Fruit fly (Drosophila melanogaster) whole organism, embryonic: ENCODE data around the gene Grasp65.

Source experiments
- CG10147 ChIP-seq: fragments of 200-800 bp; sonication (Bioruptor generic); optimal IDR thresholded peaks from 2 replicates; lab custom pipeline; 2019; ENCODE audit warnings: missing biosample characterization, mild to moderate bottlenecking, missing genetic modification characterization, moderate library complexity
- CG10209 ChIP-seq: fragments of 200-800 bp; sonication (Bioruptor generic); optimal IDR thresholded peaks from 3 replicates; lab custom pipeline; 2017; ENCODE audit warnings: missing biosample characterization, mild to moderate bottlenecking, missing genetic modification characterization, missing genetic modification reagents
- CG11723 ChIP-seq: fragments of 200-800 bp; sonication (Bioruptor generic); optimal IDR thresholded peaks from 2 replicates; lab custom pipeline; 2017; ENCODE audit warnings: missing biosample characterization, mild to moderate bottlenecking, missing genetic modification characterization
- CG14710 ChIP-seq: fragments of 200-800 bp; sonication (Bioruptor generic); optimal IDR thresholded peaks from 3 replicates; lab custom pipeline; 2019; ENCODE audit warnings: missing biosample characterization, mild to moderate bottlenecking, missing genetic modification characterization, moderate library complexity
- CG14965 ChIP-seq: fragments of 200-800 bp; sonication (Bioruptor generic); optimal IDR thresholded peaks from 2 replicates; lab custom pipeline; 2016; ENCODE audit warnings: missing biosample characterization, missing genetic modification characterization, borderline replicate concordance
- CG15269 ChIP-seq: fragments of 200-800 bp; sonication (Bioruptor generic); optimal IDR thresholded peaks from 2 replicates; lab custom pipeline; 2018; ENCODE audit warnings: missing biosample characterization, mild to moderate bottlenecking, missing genetic modification characterization, moderate library complexity
- CG15479 ChIP-seq: fragments of 200-800 bp; sonication (Bioruptor generic); optimal IDR thresholded peaks from 3 replicates; lab custom pipeline; 2019; ENCODE audit warnings: missing biosample characterization, mild to moderate bottlenecking, missing genetic modification characterization, moderate library complexity
- CG1602 ChIP-seq: fragments of 200-800 bp; sonication (Bioruptor generic); optimal IDR thresholded peaks from 3 replicates; lab custom pipeline; 2016; ENCODE audit warnings: missing biosample characterization, missing genetic modification characterization
- CG16815 ChIP-seq: fragments of 200-800 bp; sonication (Bioruptor generic); optimal IDR thresholded peaks from 3 replicates; lab custom pipeline; 2017; ENCODE audit warnings: missing biosample characterization, mild to moderate bottlenecking, missing genetic modification characterization
- CG18599 ChIP-seq: fragments of 200-800 bp; sonication (Bioruptor generic); optimal IDR thresholded peaks from 3 replicates; lab custom pipeline; 2017; ENCODE audit warnings: missing biosample characterization, missing genetic modification characterization, mild to moderate bottlenecking, moderate library complexity, missing genetic modification reagents
- CG3281 ChIP-seq: fragments of 200-800 bp; sonication (Bioruptor generic); optimal IDR thresholded peaks from 3 replicates; lab custom pipeline; 2017; ENCODE audit warnings: missing biosample characterization, mild to moderate bottlenecking, missing genetic modification characterization
- CG4707 ChIP-seq: fragments of 200-800 bp; sonication (Bioruptor generic); optimal IDR thresholded peaks from 2 replicates; lab custom pipeline; 2018; ENCODE audit warnings: missing biosample characterization, mild to moderate bottlenecking, missing genetic modification characterization, moderate library complexity
- CG9817 ChIP-seq: fragments of 200-800 bp; sonication (Bioruptor generic); optimal IDR thresholded peaks from 2 replicates; lab custom pipeline; 2018; ENCODE audit warnings: missing biosample characterization, mild to moderate bottlenecking, missing genetic modification characterization, moderate library complexity
- CTCF ChIP-seq: fragments of 200-800 bp; sonication (Bioruptor generic); optimal IDR thresholded peaks from 2 replicates; lab custom pipeline; 2017; ENCODE audit warnings: missing biosample characterization, mild to moderate bottlenecking, missing genetic modification characterization, moderate library complexity
- D19A ChIP-seq: fragments of 200-800 bp; optimal IDR thresholded peaks from 3 replicates; lab custom pipeline; 2019; ENCODE audit warnings: missing biosample characterization, mild to moderate bottlenecking, missing genetic modification characterization, moderate library complexity
- Dref ChIP-seq: fragments of 200-800 bp; sonication (Bioruptor generic); IDR thresholded peaks from 2 replicates; pipeline ENCODE4 v1.3.6; 2022; ENCODE audit warnings: missing biosample characterization, missing genetic modification characterization
- Fer1 ChIP-seq: fragments of 200-800 bp; sonication (Bioruptor generic); optimal IDR thresholded peaks from 2 replicates; lab custom pipeline; 2017; ENCODE audit warnings: missing biosample characterization, mild to moderate bottlenecking, missing genetic modification characterization
- HLH4C ChIP-seq: fragments of 200-800 bp; sonication (Bioruptor generic); IDR thresholded peaks from 3 replicates; pipeline ENCODE4 v1.3.6; 2022; ENCODE audit warnings: missing biosample characterization, missing genetic modification characterization; ENCODE audit not compliant: partially characterized antibody
- Hey ChIP-seq: fragments of 200-800 bp; sonication (Bioruptor generic); optimal IDR thresholded peaks from 3 replicates; lab custom pipeline; 2018; ENCODE audit warnings: missing biosample characterization, mild to moderate bottlenecking, missing genetic modification characterization
- Hmr ChIP-seq: fragments of 200-800 bp; sonication (Bioruptor generic); optimal IDR thresholded peaks from 3 replicates; lab custom pipeline; 2017; ENCODE audit warnings: mild to moderate bottlenecking, missing biosample characterization, missing genetic modification reagents, missing genetic modification characterization
- Hr39 ChIP-seq: fragments of >200 bp; optimal IDR thresholded peaks from 2 replicates; lab custom pipeline; 2017
- Jarid2 ChIP-seq: fragments of 200-800 bp; sonication (Bioruptor generic); optimal IDR thresholded peaks from 3 replicates; lab custom pipeline; 2017; ENCODE audit warnings: mild to moderate bottlenecking, missing biosample characterization, missing genetic modification reagents, missing genetic modification characterization
- MTF-1 ChIP-seq: fragments of 200-800 bp; sonication (Bioruptor generic); optimal IDR thresholded peaks from 2 replicates; lab custom pipeline; 2018; ENCODE audit warnings: missing biosample characterization, mild to moderate bottlenecking, missing genetic modification characterization, borderline replicate concordance
- Meics ChIP-seq: fragments of 200-800 bp; sonication (Bioruptor generic); optimal IDR thresholded peaks from 2 replicates; lab custom pipeline; 2017; ENCODE audit warnings: missing biosample characterization, mild to moderate bottlenecking, missing genetic modification characterization
- NFAT ChIP-seq: fragments of 200-800 bp; sonication (Bioruptor generic); IDR thresholded peaks from 2 replicates; pipeline ENCODE4 v1.3.6; 2022; ENCODE audit warnings: missing biosample characterization, missing genetic modification characterization
- Oli ChIP-seq: fragments of 200-800 bp; sonication (Bioruptor generic); optimal IDR thresholded peaks from 2 replicates; lab custom pipeline; 2018; ENCODE audit warnings: missing biosample characterization, mild to moderate bottlenecking, missing genetic modification characterization, moderate library complexity
- Opbp ChIP-seq: fragments of 200-800 bp; sonication (Bioruptor generic); IDR thresholded peaks from 3 replicates; pipeline ENCODE4 v1.3.6; 2022; ENCODE audit warnings: missing biosample characterization, missing genetic modification characterization; ENCODE audit not compliant: partially characterized antibody
- Vsx1 ChIP-seq: fragments of 200-800 bp; sonication (Bioruptor generic); optimal IDR thresholded peaks from 2 replicates; lab custom pipeline; 2017; ENCODE audit warnings: missing biosample characterization, mild to moderate bottlenecking, missing genetic modification characterization, missing genetic modification reagents
- ap ChIP-seq: fragments of 200-800 bp; sonication (Bioruptor generic); IDR thresholded peaks from 2 replicates; pipeline ENCODE4 v1.3.6; 2022; ENCODE audit warnings: missing biosample characterization, missing genetic modification characterization
- ash1 ChIP-seq: fragments of 200-800 bp; sonication (Bioruptor generic); optimal IDR thresholded peaks from 2 replicates; lab custom pipeline; 2018; ENCODE audit warnings: missing biosample characterization, mild to moderate bottlenecking, missing genetic modification characterization
- bab2 ChIP-seq: fragments of 200-800 bp; sonication (Bioruptor generic); optimal IDR thresholded peaks from 2 replicates; lab custom pipeline; 2016; ENCODE audit warnings: missing biosample characterization, missing genetic modification characterization
- cas ChIP-seq: fragments of 200-800 bp; sonication (Bioruptor generic); IDR thresholded peaks from 2 replicates; pipeline ENCODE4 v1.3.6; 2022; ENCODE audit warnings: missing biosample characterization, missing genetic modification characterization
- crc ChIP-seq: fragments of 200-800 bp; sonication (Bioruptor generic); optimal IDR thresholded peaks from 2 replicates; lab custom pipeline; 2016; ENCODE audit warnings: missing biosample characterization, missing genetic modification characterization
- dysf ChIP-seq: fragments of 200-800 bp; sonication (Bioruptor generic); IDR thresholded peaks from 3 replicates; pipeline ENCODE4 v1.3.6; 2022; ENCODE audit warnings: missing biosample characterization, missing genetic modification characterization
- eve ChIP-seq, 2 experiments: fragments of >200 bp; optimal IDR thresholded peaks; 2 replicates each; lab custom pipeline; 2017; ENCODE audit warnings: missing biosample characterization in 2 of 2, missing genetic modification characterization in 2 of 2
- fd96Cb ChIP-seq: fragments of 200-800 bp; sonication (Bioruptor generic); optimal IDR thresholded peaks from 2 replicates; lab custom pipeline; 2018; ENCODE audit warnings: missing biosample characterization, mild to moderate bottlenecking, missing genetic modification characterization, moderate library complexity
- gro ChIP-seq: fragments of 200-800 bp; sonication (Bioruptor generic); optimal IDR thresholded peaks from 2 replicates; lab custom pipeline; 2016; ENCODE audit warnings: missing biosample characterization, missing genetic modification characterization
- lmd ChIP-seq: fragments of 200-800 bp; sonication (Bioruptor generic); IDR thresholded peaks from 2 replicates; pipeline ENCODE4 v1.3.6; 2022; ENCODE audit warnings: missing biosample characterization, missing genetic modification characterization
- nmo ChIP-seq: fragments of 200-800 bp; sonication (Bioruptor generic); optimal IDR thresholded peaks from 2 replicates; lab custom pipeline; 2018; ENCODE audit warnings: missing biosample characterization, mild to moderate bottlenecking, missing genetic modification characterization, moderate library complexity
- onecut ChIP-seq: fragments of 200-800 bp; sonication (Bioruptor generic); IDR thresholded peaks from 2 replicates; pipeline ENCODE4 v1.3.6; 2022; ENCODE audit warnings: missing biosample characterization, missing genetic modification characterization
- p53 ChIP-seq: fragments of 200-800 bp; sonication (Bioruptor generic); optimal IDR thresholded peaks from 2 replicates; lab custom pipeline; 2016; ENCODE audit warnings: missing biosample characterization, missing genetic modification characterization
- prd ChIP-seq, 3 experiments: fragments of >200 bp in 2 of 3; fragments of 200-800 bp in 1 of 3; sonication (Bioruptor generic) in 1 of 3; optimal IDR thresholded peaks in 2 of 3; IDR thresholded peaks in 1 of 3; 2 replicates in 2 of 3; 3 replicates in 1 of 3; pipeline versions ENCODE4 v1.3.6 to Lab custom; 2017 to 2022; ENCODE audit warnings: missing biosample characterization in 1 of 3, missing genetic modification characterization in 1 of 3
- row ChIP-seq: fragments of 200-800 bp; sonication (Bioruptor generic); IDR thresholded peaks from 3 replicates; pipeline ENCODE4 v1.3.6; 2022; ENCODE audit warnings: missing biosample characterization, missing genetic modification characterization
- sens ChIP-seq: fragments of 200-800 bp; sonication (Bioruptor generic); peaks from one replicate; lab custom pipeline; 2016; ENCODE audit warnings: missing biosample characterization, missing genetic modification characterization
- slbo ChIP-seq: fragments of 200-800 bp; sonication (Bioruptor generic); IDR thresholded peaks from 2 replicates; pipeline ENCODE4 v1.3.6; 2022; ENCODE audit warnings: missing biosample characterization, missing genetic modification characterization
- tin ChIP-seq: fragments of 200-800 bp; sonication (Bioruptor generic); optimal IDR thresholded peaks from 3 replicates; lab custom pipeline; 2016; ENCODE audit warnings: missing biosample characterization, missing genetic modification characterization
- tx ChIP-seq: fragments of 200-800 bp; sonication (Bioruptor generic); optimal IDR thresholded peaks from 2 replicates; lab custom pipeline; 2016; ENCODE audit warnings: missing biosample characterization, missing genetic modification characterization

Grasp65 gene

dm6 chr3L:19961805-19962204 is 37.1 kb downstream of the Grasp65 start (continued):
- TF ChIP-seq CG11723, result no peak
- TF ChIP-seq CG4707, result no peak
- no peak; the same call in 1 of the 2 replicates for TF ChIP-seq NFAT
- TF ChIP-seq, all 482 proteins: peak for 50

DNA sequence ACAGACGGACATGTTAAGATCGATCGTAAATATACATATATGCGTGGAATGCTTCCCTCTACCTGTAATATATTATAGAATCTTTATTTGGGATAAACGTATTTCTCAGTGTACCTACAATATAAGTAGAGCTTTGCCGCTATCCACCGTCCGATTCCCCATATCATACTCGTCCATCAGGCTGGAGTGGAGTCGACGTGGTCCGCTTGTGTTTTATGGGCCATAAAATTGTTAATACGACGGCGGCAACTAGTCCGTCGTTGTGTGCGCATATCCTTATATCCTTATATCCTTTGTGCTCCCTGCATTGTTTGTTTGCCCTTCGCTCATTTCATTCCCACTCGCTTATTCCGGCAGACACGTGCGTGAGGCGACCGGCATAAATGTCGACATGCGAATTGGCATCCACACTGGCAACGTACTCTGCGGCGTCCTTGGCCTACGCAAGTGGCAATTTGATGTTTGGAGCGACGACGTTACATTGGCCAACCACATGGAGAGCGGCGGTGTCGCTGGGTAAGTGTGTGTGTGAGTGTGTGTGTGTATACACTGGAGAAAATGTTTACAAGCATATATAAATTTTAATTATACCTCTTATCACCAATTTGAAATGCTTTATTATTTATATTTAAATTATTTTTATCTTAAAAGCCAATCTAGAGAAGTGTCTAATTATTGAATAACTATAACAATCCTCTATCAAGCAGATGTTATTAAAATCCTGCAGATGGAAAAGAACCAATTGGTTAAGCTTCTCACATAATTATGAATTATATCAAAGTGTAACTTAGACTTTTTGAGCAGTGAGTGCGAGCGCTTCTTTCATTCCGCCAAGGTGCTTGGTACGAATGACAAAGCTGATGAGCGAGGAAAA is 44.2 kb downstream of the Grasp65 start:
- TF ChIP-seq D19A (tag; lab: Kevin White, UChicago), result no peak
- TF ChIP-seq ash1, result no peak
- TF ChIP-seq sens (GFP tag; lab: Kevin White, UChicago), result peak; percentile 52
- no peak for TF ChIP-seq CG9817 (tag; lab: Kevin White, UChicago)
- no peak for TF ChIP-seq Vsx1
- no peak for TF ChIP-seq gro (GFP tag; lab: Kevin White, UChicago)
- TF ChIP-seq slbo (GFP tag; lab: Robert Waterston, UW), result no peak
- no peak for TF ChIP-seq ap
- no peak for TF ChIP-seq NFAT
- TF ChIP-seq crc (GFP tag; lab: Kevin White, UChicago), result no peak
- no peak for TF ChIP-seq CG14710 (tag; lab: Kevin White, UChicago)
- TF ChIP-seq Fer1, result no peak
- TF ChIP-seq CTCF, result no peak
- TF ChIP-seq CG14965 (GFP tag; lab: Kevin White, UChicago), result no peak
- no peak for TF ChIP-seq MTF-1 (GFP tag; lab: Kevin White, UChicago)
- peak; percentile 80 for TF ChIP-seq Hey (tag; lab: Kevin White, UChicago)
- TF ChIP-seq onecut (GFP tag; lab: Robert Waterston, UW), result no peak
- TF ChIP-seq Opbp (GFP tag; lab: Robert Waterston, UW), result no peak
- peak; percentile 61 for TF ChIP-seq Hmr
- TF ChIP-seq cas (GFP tag; lab: Robert Waterston, UW), result no peak
- no peak for TF ChIP-seq Dref (GFP tag; lab: Robert Waterston, UW)
- peak; percentile 2 for TF ChIP-seq fd96Cb (tag; lab: Kevin White, UChicago)
- no peak for TF ChIP-seq p53 (GFP tag; lab: Kevin White, UChicago)
- TF ChIP-seq CG10209 (GFP tag; lab: Kevin White, UChicago), result no peak
- no peak for TF ChIP-seq eve (GFP tag; optimal IDR thresholded peaks at IDR 0.05; lab: Kevin White, UChicago)
- TF ChIP-seq tin, result no peak
- no peak for TF ChIP-seq Hr39 (lab: Kevin White, UChicago)
- peak; percentile 31; the same call in 1 of the 3 replicates for TF ChIP-seq row
- TF ChIP-seq Jarid2 (GFP tag; lab: Kevin White, UChicago), result no peak
- no peak for TF ChIP-seq HLH4C (GFP tag; lab: Robert Waterston, UW)
- TF ChIP-seq CG10147 (GFP tag; lab: Kevin White, UChicago), result peak; percentile 53
- peak; percentile 67 for TF ChIP-seq CG18599 (GFP tag; lab: Kevin White, UChicago)
- no peak for TF ChIP-seq CG1602 (GFP tag; lab: Kevin White, UChicago)
- TF ChIP-seq tx (GFP tag; lab: Kevin White, UChicago), result no peak
- TF ChIP-seq CG16815 (GFP tag; lab: Kevin White, UChicago), result no peak
- TF ChIP-seq Meics (GFP tag; lab: Kevin White, UChicago), result peak; percentile 42
- no peak for TF ChIP-seq CG15479 (GFP tag; lab: Kevin White, UChicago)
- TF ChIP-seq CG3281 (GFP tag; lab: Kevin White, UChicago), result peak; percentile 31
- no peak for TF ChIP-seq CG15269
- TF ChIP-seq lmd (GFP tag; lab: Robert Waterston, UW), result no peak
- peak; percentile 28 for TF ChIP-seq Oli (tag; lab: Kevin White, UChicago)
- no peak for TF ChIP-seq bab2 (GFP tag; lab: Kevin White, UChicago)
- TF ChIP-seq dysf (GFP tag; lab: Robert Waterston, UW), result 0 out of 3 replicates have a peak, but pooled peaks have one; percentile 8
- TF ChIP-seq nmo (GFP tag; lab: Kevin White, UChicago), result peak; percentile 21
- TF ChIP-seq prd (optimal IDR thresholded peaks at IDR 0.05; lab: Kevin White, UChicago), result no peak
- no peak for TF ChIP-seq prd (GFP tag; IDR thresholded peaks at IDR 0.05; lab: Robert Waterston, UW)
